Worm (Caenorhabditis elegans) whole organism, L2 larva: Measurements from ENCODE around the gene dpff-1.

ENCODE experiments used
- C34F6.9 ChIP-seq: fragments of 150-350 bp; optimal IDR thresholded peaks from 2 replicates; lab custom pipeline; 2014; ENCODE audit warnings: missing biosample characterization, missing genetic modification characterization
- F13H6.1 ChIP-seq: sonication (generic microtip); optimal IDR thresholded peaks from 2 replicates; lab custom pipeline; 2016; ENCODE audit warnings: missing genetic modification characterization, missing compliant biosample characterization
- R02D3.7 ChIP-seq: fragments of 150-350 bp; optimal IDR thresholded peaks from 2 replicates; lab custom pipeline; 2014; ENCODE audit warnings: missing biosample characterization, missing genetic modification characterization
- Y55F3AM.14 ChIP-seq: fragments of 200-800 bp; sonication (Bioruptor generic); optimal IDR thresholded peaks from 2 replicates; lab custom pipeline; 2018; ENCODE audit warnings: mild to moderate bottlenecking, missing genetic modification characterization, missing compliant biosample characterization
- ZK546.5 ChIP-seq: sonication (generic microtip); optimal IDR thresholded peaks from 2 replicates; lab custom pipeline; 2017; ENCODE audit warnings: missing biosample characterization, missing genetic modification characterization
- aly-2 ChIP-seq: fragments of 150-350 bp; optimal IDR thresholded peaks from 2 replicates; lab custom pipeline; 2014; ENCODE audit warnings: missing biosample characterization, missing genetic modification characterization
- ceh-82 ChIP-seq: fragments of 150-350 bp; optimal IDR thresholded peaks from 2 replicates; lab custom pipeline; 2014; ENCODE audit warnings: missing biosample characterization, missing genetic modification characterization
- crh-2 ChIP-seq: sonication (generic microtip); optimal IDR thresholded peaks from 2 replicates; lab custom pipeline; 2017; ENCODE audit warnings: missing biosample characterization, missing genetic modification characterization
- egl-27 ChIP-seq: sonication (generic microtip); optimal IDR thresholded peaks from 3 replicates; lab custom pipeline; 2017; ENCODE audit warnings: missing biosample characterization, missing genetic modification reagents, missing genetic modification characterization
- elt-1 ChIP-seq: fragments of 150-350 bp; optimal IDR thresholded peaks from 2 replicates; lab custom pipeline; 2014; ENCODE audit warnings: missing biosample characterization, missing genetic modification characterization
- elt-3 ChIP-seq: sonication (generic microtip); optimal IDR thresholded peaks from 2 replicates; lab custom pipeline; 2017; ENCODE audit warnings: missing biosample characterization, missing genetic modification characterization
- fos-1 ChIP-seq: fragments of 150-350 bp; optimal IDR thresholded peaks from 2 replicates; lab custom pipeline; 2014; ENCODE audit warnings: missing biosample characterization, missing genetic modification characterization
- gmeb-1 ChIP-seq: fragments of 150-350 bp; optimal IDR thresholded peaks from 2 replicates; lab custom pipeline; 2014; ENCODE audit warnings: missing biosample characterization, missing genetic modification characterization
- lin-11 ChIP-seq: fragments of 150-350 bp; sonication (generic microtip); optimal IDR thresholded peaks from 2 replicates; lab custom pipeline; 2014; ENCODE audit warnings: missing biosample characterization, missing genetic modification characterization, inconsistent platforms, mixed read lengths
- lin-13 ChIP-seq: fragments of 150-350 bp; optimal IDR thresholded peaks from 2 replicates; lab custom pipeline; 2014; ENCODE audit warnings: missing biosample characterization, missing genetic modification reagents, missing genetic modification characterization
- lsy-2 ChIP-seq, 2 experiments: fragments of 150-350 bp in 1 of 2; sonication (generic microtip) in 1 of 2; optimal IDR thresholded peaks; 2 replicates each; lab custom pipeline; 2014 to 2017; ENCODE audit warnings: missing biosample characterization in 2 of 2, missing genetic modification characterization in 2 of 2
- mab-5 ChIP-seq: fragments of 150-350 bp; optimal IDR thresholded peaks from 2 replicates; lab custom pipeline; 2014; ENCODE audit warnings: missing biosample characterization, missing genetic modification characterization
- mdl-1 ChIP-seq, 2 experiments: fragments of 150-350 bp in 1 of 2; sonication (generic microtip) in 1 of 2; optimal IDR thresholded peaks; 2 replicates each; lab custom pipeline; 2017; ENCODE audit warnings: missing biosample characterization in 2 of 2, missing genetic modification characterization in 2 of 2
- nhr-129 ChIP-seq: fragments of 150-350 bp; optimal IDR thresholded peaks from 2 replicates; lab custom pipeline; 2014; ENCODE audit warnings: missing biosample characterization, missing genetic modification characterization
- nhr-21 ChIP-seq: fragments of 150-350 bp; optimal IDR thresholded peaks from 2 replicates; lab custom pipeline; 2014; ENCODE audit warnings: missing biosample characterization, missing genetic modification characterization
- nhr-23 ChIP-seq: fragments of 150-350 bp; optimal IDR thresholded peaks from 2 replicates; lab custom pipeline; 2014; ENCODE audit warnings: missing biosample characterization, missing genetic modification reagents, missing genetic modification characterization
- nhr-25 ChIP-seq: fragments of 150-350 bp; sonication (generic microtip); optimal IDR thresholded peaks from 3 replicates; lab custom pipeline; 2014; ENCODE audit warnings: missing biosample characterization, missing genetic modification characterization
- nhr-6 ChIP-seq: fragments of 150-350 bp; optimal IDR thresholded peaks from 2 replicates; lab custom pipeline; 2014; ENCODE audit warnings: missing biosample characterization, missing genetic modification characterization
- nhr-77 ChIP-seq: fragments of 150-350 bp; optimal IDR thresholded peaks from 2 replicates; lab custom pipeline; 2014; ENCODE audit warnings: missing biosample characterization, missing genetic modification characterization
- sem-4 ChIP-seq: fragments of 150-350 bp; optimal IDR thresholded peaks from 2 replicates; lab custom pipeline; 2014; ENCODE audit warnings: missing biosample characterization, missing genetic modification reagents, missing genetic modification characterization
- sma-3 ChIP-seq: sonication (generic microtip); optimal IDR thresholded peaks from 2 replicates; lab custom pipeline; 2016; ENCODE audit warnings: missing genetic modification reagents, missing genetic modification characterization, missing compliant biosample characterization
- sma-9 ChIP-seq, 2 experiments: fragments of 150-350 bp in 1 of 2; sonication (generic microtip) in 1 of 2; optimal IDR thresholded peaks; 2 replicates each; lab custom pipeline; 2014 to 2016; ENCODE audit warnings: missing genetic modification characterization in 2 of 2, mild to moderate bottlenecking in 1 of 2, missing biosample characterization in 1 of 2, missing compliant biosample characterization in 1 of 2, missing genetic modification reagents in 1 of 2, moderate library complexity in 1 of 2
- snpc-4 ChIP-seq: fragments of 150-350 bp; optimal IDR thresholded peaks from 2 replicates; lab custom pipeline; 2014; ENCODE audit warnings: missing biosample characterization, missing genetic modification characterization
- unc-55 ChIP-seq: fragments of 150-350 bp; sonication (generic microtip); optimal IDR thresholded peaks from 3 replicates; lab custom pipeline; 2014; ENCODE audit warnings: missing biosample characterization, missing genetic modification reagents, missing genetic modification characterization
- unc-62 ChIP-seq: fragments of 150-350 bp; optimal IDR thresholded peaks from 2 replicates; lab custom pipeline; 2014; ENCODE audit warnings: missing biosample characterization, missing genetic modification reagents, missing genetic modification characterization
- zag-1 ChIP-seq: fragments of 150-350 bp; optimal IDR thresholded peaks from 2 replicates; lab custom pipeline; 2014; ENCODE audit warnings: missing biosample characterization, missing genetic modification characterization
- ztf-1 ChIP-seq: fragments of 200-800 bp; sonication (Bioruptor generic); conservative IDR thresholded peaks from 2 replicates; pipeline ENCODE4 v1.3.6; 2022; ENCODE audit warnings: missing genetic modification characterization, missing compliant biosample characterization
- ztf-11 ChIP-seq: sonication (generic microtip); optimal IDR thresholded peaks from 2 replicates; lab custom pipeline; 2017; ENCODE audit warnings: missing biosample characterization, missing genetic modification characterization
- ztf-4 ChIP-seq: fragments of 150-350 bp; optimal IDR thresholded peaks from 2 replicates; lab custom pipeline; 2014; ENCODE audit warnings: missing biosample characterization, missing genetic modification characterization

Gene dpff-1

ce11 chrIII:5936992-5937391 lies 30.8 kb upstream of the dpff-1 start, which contains the start of gene EGAP1.1:
Gene EGAP1.1 (minus strand): TSS chrIII:5937220.
- no peak for TF ChIP-seq unc-62
- TF ChIP-seq C34F6.9 (tag; lab: Kevin White, UChicago): peak; percentile 2
- no peak for TF ChIP-seq unc-55 (GFP tag; lab: Kevin White, UChicago)
- no peak for TF ChIP-seq ZK546.5 (tag; lab: Kevin White, UChicago)
- TF ChIP-seq aly-2 (tag; lab: Kevin White, UChicago): no peak
- no peak for TF ChIP-seq elt-3 (tag; lab: Kevin White, UChicago)

ce11 chrIII:5934138-5934658 lies 28.1 kb upstream of the dpff-1 start:
- peak; percentile 40 for TF ChIP-seq C34F6.9 (tag; lab: Kevin White, UChicago)
- TF ChIP-seq F13H6.1 (tag; lab: Kevin White, UChicago): peak; percentile 24
- no peak for TF ChIP-seq ztf-4 (tag; lab: Kevin White, UChicago)
- TF ChIP-seq lsy-2 (tag; optimal IDR thresholded peaks at IDR 0.05; lab: Kevin White, UChicago): peak in 1 of 2 experiments; percentile 9
- no peak for TF ChIP-seq elt-1 (tag; lab: Kevin White, UChicago)
- no peak for TF ChIP-seq crh-2 (tag; lab: Kevin White, UChicago)

DNA sequence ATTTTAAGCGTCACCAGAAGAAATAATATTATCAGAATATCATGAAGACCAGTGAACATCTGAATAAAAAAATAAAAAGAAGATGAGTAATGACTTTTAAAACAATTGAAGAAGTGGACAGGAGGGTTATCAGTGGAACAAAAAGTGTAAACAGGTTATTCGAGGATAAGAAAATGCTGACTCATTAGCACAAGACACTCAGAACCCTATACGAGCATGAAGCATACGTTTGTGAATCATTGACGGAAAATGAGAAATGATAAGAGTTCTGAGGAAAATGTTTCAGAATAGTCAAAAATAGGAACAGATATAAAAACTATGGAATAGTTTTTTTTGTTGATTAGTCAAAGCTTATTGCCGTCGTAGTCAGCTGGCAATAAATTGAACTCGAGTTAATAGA lies 26.7 kb upstream of the dpff-1 start, which contains the start of gene zmp-1:
Gene zmp-1, minus strand, starts transcription at position 101 of the 400 bp plus-strand sequence.
- TF ChIP-seq mab-5 (tag; lab: Kevin White, UChicago) (no peak), mdl-1 (tag; optimal IDR thresholded peaks at IDR 0.05; lab: Kevin White, UChicago) (no peak), nhr-6 (tag; lab: Kevin White, UChicago) (no peak), egl-27 (tag; lab: Kevin White, UChicago) (no peak), ztf-1 (GFP tag; lab: Robert Waterston, UW) (no peak), zag-1 (tag; lab: Kevin White, UChicago) (no peak), sma-9 (GFP tag; optimal IDR thresholded peaks at IDR 0.05; lab: Kevin White, UChicago) (no peak), sma-9 (tag; optimal IDR thresholded peaks at IDR 0.05; lab: Kevin White, UChicago) (no peak), nhr-129 (no peak)
- TF ChIP-seq, all 48 proteins: peak for 0

- TF ChIP-seq Y55F3AM.14 (GFP tag; lab: Kevin White, UChicago) (no peak), F13H6.1 (tag; lab: Kevin White, UChicago) (peak; percentile 32), nhr-129 (peak; percentile 31)
- TF ChIP-seq, all 48 proteins: peak for 2
Measured at ce11 chrIII:5931433-5931994, 25.4 kb upstream of the dpff-1 start, which contains the start of gene EGAP1.5. Gene EGAP1.5 (plus strand): TSS chrIII:5931721.

ce11 chrIII:5930659-5931058 lies 24.5 kb upstream of the dpff-1 start:
- TF ChIP-seq R02D3.7 (no peak), lsy-2 (tag; optimal IDR thresholded peaks at IDR 0.05; lab: Kevin White, UChicago) (peak in 1 of 2 experiments; percentile 40), sma-9 (GFP tag; optimal IDR thresholded peaks at IDR 0.05; lab: Kevin White, UChicago) (peak; percentile 33), sma-9 (tag; optimal IDR thresholded peaks at IDR 0.05; lab: Kevin White, UChicago) (no peak), ceh-82 (tag; lab: Kevin White, UChicago) (no peak), ztf-11 (tag; lab: Kevin White, UChicago) (no peak), nhr-6 (tag; lab: Kevin White, UChicago) (no peak), nhr-77 (tag; lab: Kevin White, UChicago) (no peak), F13H6.1 (tag; lab: Kevin White, UChicago) (peak; percentile 24), sma-3 (GFP tag; lab: Kevin White, UChicago) (no peak), sem-4 (tag; lab: Kevin White, UChicago) (no peak), nhr-129 (peak; percentile 17), nhr-25 (no peak), Y55F3AM.14 (GFP tag; lab: Kevin White, UChicago) (no peak), aly-2 (tag; lab: Kevin White, UChicago) (no peak)

DNA sequence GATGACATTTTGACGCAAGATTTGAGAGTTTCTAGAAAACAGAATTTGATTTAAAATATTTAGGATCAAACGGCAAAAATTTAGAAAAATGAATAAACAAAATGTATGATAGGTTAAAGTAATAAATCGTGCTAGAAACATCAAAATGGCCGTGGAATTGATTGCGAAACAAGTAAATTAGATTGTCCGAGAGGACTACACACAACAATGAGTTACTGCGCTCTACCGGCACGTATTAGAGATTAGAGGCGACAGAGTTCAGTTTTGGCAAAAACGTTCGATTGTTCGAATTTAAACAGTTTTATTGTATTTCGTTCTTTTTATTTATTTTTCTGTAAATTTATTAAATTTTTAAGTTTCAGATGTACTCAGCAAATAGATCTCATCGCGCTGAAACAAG lies 19.6 kb upstream of the dpff-1 start, which contains the start of the genes dnc-2 and bcl-7:
Gene dnc-2, minus strand, starts transcription at position 33 of the 400 bp plus-strand sequence.
Gene bcl-7, plus strand, starts transcription at position 363 of the 400 bp plus-strand sequence.
- TF ChIP-seq F13H6.1 (tag; lab: Kevin White, UChicago) (peak; percentile 26), snpc-4 (tag; lab: Kevin White, UChicago) (peak; percentile 32), elt-1 (tag; lab: Kevin White, UChicago) (no peak), sma-3 (GFP tag; lab: Kevin White, UChicago) (peak; percentile 39), lin-11 (peak; percentile 17), ztf-1 (GFP tag; lab: Robert Waterston, UW) (no peak), fos-1 (peak; percentile 27), nhr-25 (peak; percentile 60), sma-9 (GFP tag; optimal IDR thresholded peaks at IDR 0.05; lab: Kevin White, UChicago) (peak; percentile 58), sma-9 (tag; optimal IDR thresholded peaks at IDR 0.05; lab: Kevin White, UChicago) (no peak), mdl-1 (tag; optimal IDR thresholded peaks at IDR 0.05; lab: Kevin White, UChicago) (no peak), C34F6.9 (tag; lab: Kevin White, UChicago) (peak; percentile 85), nhr-21 (tag; lab: Kevin White, UChicago) (peak; percentile 38), unc-55 (GFP tag; lab: Kevin White, UChicago) (peak; percentile 84), crh-2 (tag; lab: Kevin White, UChicago) (peak; percentile 54), gmeb-1 (tag; lab: Kevin White, UChicago) (peak; percentile 47), lsy-2 (tag; optimal IDR thresholded peaks at IDR 0.05; lab: Kevin White, UChicago) (peak; percentile 30 to 79), lin-13 (GFP tag; lab: Kevin White, UChicago) (peak; percentile 41), R02D3.7 (no peak), nhr-23 (tag; lab: Kevin White, UChicago) (no peak), nhr-129 (peak; percentile 36)
- TF ChIP-seq, all 48 proteins: peak for 15
